Worm (Caenorhabditis elegans) whole organism, L2 larva: ENCODE measurements around the gene dpy-8.

Source experiments
- F13H6.1 ChIP-seq: sonication (generic microtip); optimal IDR thresholded peaks from 2 replicates; lab custom pipeline; 2016; ENCODE audit warnings: missing genetic modification characterization, missing compliant biosample characterization
- blmp-1 ChIP-seq: sonication (generic microtip); optimal IDR thresholded peaks from 2 replicates; lab custom pipeline; 2017; ENCODE audit warnings: missing genetic modification characterization, mild to moderate bottlenecking, missing compliant biosample characterization, antibody characterized with exemption, moderate library complexity; ENCODE audit not compliant: insufficient read depth
- dmd-4 ChIP-seq: sonication (generic microtip); optimal IDR thresholded peaks from 2 replicates; lab custom pipeline; 2017; ENCODE audit warnings: missing biosample characterization, missing genetic modification characterization
- fos-1 ChIP-seq: fragments of 150-350 bp; optimal IDR thresholded peaks from 2 replicates; lab custom pipeline; 2014; ENCODE audit warnings: missing biosample characterization, missing genetic modification characterization
- lsy-2 ChIP-seq, 2 experiments: fragments of 150-350 bp in 1 of 2; sonication (generic microtip) in 1 of 2; optimal IDR thresholded peaks; 2 replicates each; lab custom pipeline; 2014 to 2017; ENCODE audit warnings: missing biosample characterization in 2 of 2, missing genetic modification characterization in 2 of 2
- mbf-1 ChIP-seq: sonication (generic microtip); optimal IDR thresholded peaks from 2 replicates; lab custom pipeline; 2017; ENCODE audit warnings: missing biosample characterization, missing genetic modification characterization
- nhr-237 ChIP-seq: fragments of 150-350 bp; optimal IDR thresholded peaks from 2 replicates; lab custom pipeline; 2014; ENCODE audit warnings: missing biosample characterization, missing genetic modification characterization
- unc-62 ChIP-seq: fragments of 150-350 bp; optimal IDR thresholded peaks from 2 replicates; lab custom pipeline; 2014; ENCODE audit warnings: missing biosample characterization, missing genetic modification reagents, missing genetic modification characterization
- ztf-11 ChIP-seq: sonication (generic microtip); optimal IDR thresholded peaks from 2 replicates; lab custom pipeline; 2017; ENCODE audit warnings: missing biosample characterization, missing genetic modification characterization

ce11 chrX:5116816-5117459 is 33.3 kb downstream of the dpy-8 start, which contains the start of gene apl-1:
- TF ChIP-seq unc-62 (GFP tag; lab: Kevin White, UChicago): no peak
- TF ChIP-seq blmp-1 (tag; lab: Kevin White, UChicago): no peak
- no peak for TF ChIP-seq lsy-2 (tag; optimal IDR thresholded peaks at IDR 0.05; lab: Kevin White, UChicago)
- TF ChIP-seq dmd-4 (tag; lab: Kevin White, UChicago): no peak
- peak; percentile 7 for TF ChIP-seq fos-1 (tag; lab: Kevin White, UChicago)
- TF ChIP-seq F13H6.1 (tag; lab: Kevin White, UChicago): no peak
- TF ChIP-seq mbf-1: no peak
- TF ChIP-seq ztf-11 (tag; lab: Kevin White, UChicago): no peak
- no peak for TF ChIP-seq nhr-237
